Fruit fly (Drosophila melanogaster) whole organism, embryonic: ENCODE data around the gene Bet1.

Experiments used
- CG12391 ChIP-seq: fragments of 200-800 bp; sonication (Bioruptor generic); optimal IDR thresholded peaks from 3 replicates; lab custom pipeline; 2018; ENCODE audit warnings: missing biosample characterization, mild to moderate bottlenecking, missing genetic modification characterization, moderate library complexity
- CG8388 ChIP-seq: fragments of 200-800 bp; sonication (Bioruptor generic); optimal IDR thresholded peaks from 2 replicates; lab custom pipeline; 2019; ENCODE audit warnings: missing biosample characterization, mild to moderate bottlenecking, missing genetic modification characterization, moderate library complexity
- CTCF ChIP-seq: fragments of 200-800 bp; sonication (Bioruptor generic); optimal IDR thresholded peaks from 2 replicates; lab custom pipeline; 2017; ENCODE audit warnings: missing biosample characterization, mild to moderate bottlenecking, missing genetic modification characterization, moderate library complexity
- Gug ChIP-seq: fragments of 200-800 bp; sonication (Bioruptor generic); IDR thresholded peaks from 4 replicates; pipeline ENCODE4 v1.3.6; 2022; ENCODE audit warnings: missing biosample characterization, missing genetic modification characterization
- NC2α ChIP-seq: fragments of 200-800 bp; sonication (Bioruptor generic); optimal IDR thresholded peaks from 2 replicates; lab custom pipeline; 2016; ENCODE audit warnings: missing biosample characterization, missing genetic modification characterization
- Rx ChIP-seq: fragments of 200-800 bp; sonication (Bioruptor generic); IDR thresholded peaks from 2 replicates; pipeline ENCODE4 v1.3.6; 2022; ENCODE audit warnings: missing biosample characterization, missing genetic modification characterization
- chinmo ChIP-seq: fragments of 200-800 bp; sonication (Bioruptor generic); IDR thresholded peaks from 4 replicates; pipeline ENCODE4 v1.3.6; 2022; ENCODE audit warnings: missing biosample characterization, missing genetic modification characterization; ENCODE audit not compliant: partially characterized antibody
- eyg ChIP-seq: fragments of 200-800 bp; sonication (Bioruptor generic); optimal IDR thresholded peaks from 3 replicates; lab custom pipeline; 2016; ENCODE audit warnings: missing biosample characterization, missing genetic modification characterization
- grau ChIP-seq: fragments of 200-800 bp; optimal IDR thresholded peaks from 3 replicates; lab custom pipeline; 2019; ENCODE audit warnings: missing biosample characterization, mild to moderate bottlenecking, missing genetic modification characterization, moderate library complexity
- psq ChIP-seq: fragments of 200-800 bp; sonication (Bioruptor generic); optimal IDR thresholded peaks from 2 replicates; lab custom pipeline; 2017; ENCODE audit warnings: missing biosample characterization, missing genetic modification characterization
- slou ChIP-seq: fragments of 200-800 bp; sonication (Bioruptor generic); optimal IDR thresholded peaks from 3 replicates; lab custom pipeline; 2016; ENCODE audit warnings: missing biosample characterization, missing genetic modification characterization
- usp ChIP-seq: fragments of >200 bp; optimal IDR thresholded peaks from 2 replicates; lab custom pipeline; 2017; ENCODE audit warnings: missing biosample characterization, missing genetic modification characterization

DNA sequence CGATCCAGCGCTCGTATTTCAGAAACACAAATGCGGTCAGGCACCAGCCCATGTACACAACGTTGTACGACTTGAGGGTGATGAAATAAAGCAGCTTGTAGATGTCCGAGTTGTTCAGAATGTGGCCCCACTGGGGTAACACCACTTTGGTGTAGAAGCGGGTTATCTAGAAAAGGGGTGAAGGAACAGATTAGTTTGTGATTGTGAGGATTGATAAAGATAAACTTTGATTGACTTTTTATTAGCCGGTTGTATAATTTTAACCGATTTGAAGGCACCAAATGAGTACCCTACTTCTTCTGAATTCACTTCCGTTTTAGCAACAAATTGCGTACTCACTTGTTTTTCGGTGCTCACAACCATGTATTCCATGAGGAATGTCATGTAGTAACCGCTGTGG, 3.0 kb upstream of the Bet1 start:
- TF ChIP-seq usp (GFP tag; lab: Kevin White, UChicago) (no peak), eyg (GFP tag; lab: Kevin White, UChicago) (no peak), CG8388 (no peak), NC2α (GFP tag; lab: Kevin White, UChicago) (no peak), psq (GFP tag; lab: Kevin White, UChicago) (no peak), CTCF (no peak), CG12391 (no peak), grau (tag; lab: Kevin White, UChicago) (no peak), Gug (GFP tag; lab: Robert Waterston, UW) (no peak), slou (GFP tag; lab: Kevin White, UChicago) (no peak), chinmo (GFP tag; lab: Robert Waterston, UW) (no peak), Rx (GFP tag; lab: Robert Waterston, UW) (no peak)
